Worm (Caenorhabditis elegans) whole organism, L1 larva: ENCODE results near the gene T15B7.14.
A peak's percentile ranks its signal among the peaks of the same experiment; 100 is the strongest.

Experiments
- C16A3.4 ChIP-seq: fragments of 150-350 bp; optimal IDR thresholded peaks from 2 replicates; lab custom pipeline; 2014; ENCODE audit warnings: missing biosample characterization, missing genetic modification characterization
- C34B4.2 ChIP-seq: sonication (generic microtip); optimal IDR thresholded peaks from 2 replicates; lab custom pipeline; 2017; ENCODE audit warnings: mild to moderate bottlenecking, missing genetic modification characterization, missing compliant biosample characterization
- F16B12.6 ChIP-seq: fragments of 150-350 bp; optimal IDR thresholded peaks from 2 replicates; lab custom pipeline; 2014; ENCODE audit warnings: missing biosample characterization, missing genetic modification characterization
- alr-1 ChIP-seq: fragments of 200-800 bp; sonication (Bioruptor generic); optimal IDR thresholded peaks from 2 replicates; lab custom pipeline; 2018; ENCODE audit warnings: borderline replicate concordance, mild to moderate bottlenecking, missing genetic modification characterization, missing compliant biosample characterization
- ama-1 ChIP-seq: fragments of 150-350 bp; optimal IDR thresholded peaks from 2 replicates; lab custom pipeline; 2014
- blmp-1 ChIP-seq: fragments of 150-350 bp; optimal IDR thresholded peaks from 2 replicates; lab custom pipeline; 2014; ENCODE audit warnings: missing biosample characterization, missing genetic modification characterization
- ceh-63 ChIP-seq: fragments of 200-800 bp; sonication (Bioruptor generic); optimal IDR thresholded peaks from 2 replicates; lab custom pipeline; 2018; ENCODE audit warnings: mild to moderate bottlenecking, missing genetic modification characterization, missing compliant biosample characterization
- ceh-8 ChIP-seq: fragments of 200-800 bp; sonication (Bioruptor generic); optimal IDR thresholded peaks from 2 replicates; lab custom pipeline; 2018; ENCODE audit warnings: mild to moderate bottlenecking, missing genetic modification characterization, moderate library complexity, missing compliant biosample characterization
- ceh-82 ChIP-seq, 3 experiments: fragments of 150-350 bp in 1 of 3; sonication (generic microtip) in 2 of 3; optimal IDR thresholded peaks; 2 replicates each; lab custom pipeline; 2014 to 2017; ENCODE audit warnings: missing biosample characterization in 3 of 3, missing genetic modification characterization in 3 of 3
- dsc-1 ChIP-seq: sonication (generic microtip); optimal IDR thresholded peaks from 2 replicates; lab custom pipeline; 2016; ENCODE audit warnings: mild to moderate bottlenecking, missing genetic modification characterization, missing compliant biosample characterization
- efl-1 ChIP-seq, 4 experiments: fragments of 150-350 bp; optimal IDR thresholded peaks in 3 of 4; peaks in 1 of 4; 1 replicate in 1 of 4; 2 replicates in 3 of 4; lab custom pipeline; 2014; ENCODE audit warnings: missing biosample characterization in 2 of 4, missing genetic modification characterization in 2 of 4, missing genetic modification reagents in 2 of 4
- efl-3 ChIP-seq: fragments of 200-800 bp; sonication (Bioruptor generic); optimal IDR thresholded peaks from 2 replicates; lab custom pipeline; 2018; ENCODE audit warnings: mild to moderate bottlenecking, missing genetic modification characterization, missing compliant biosample characterization
- egl-27 ChIP-seq, 2 experiments: fragments of 150-350 bp in 1 of 2; sonication (generic microtip); optimal IDR thresholded peaks; 3 replicates each; lab custom pipeline; 2017 to 2018; ENCODE audit warnings: missing biosample characterization in 2 of 2, missing genetic modification characterization in 2 of 2, missing genetic modification reagents in 2 of 2
- ets-5 ChIP-seq: fragments of 200-800 bp; sonication (Bioruptor generic); IDR thresholded peaks from 2 replicates; pipeline ENCODE4 v1.3.6; 2022; ENCODE audit warnings: missing genetic modification characterization, missing compliant biosample characterization
- fkh-10 ChIP-seq: sonication (generic microtip); optimal IDR thresholded peaks from 2 replicates; lab custom pipeline; 2017; ENCODE audit warnings: missing biosample characterization, missing genetic modification reagents, missing genetic modification characterization
- fkh-4 ChIP-seq: sonication (generic microtip); optimal IDR thresholded peaks from 2 replicates; lab custom pipeline; 2016; ENCODE audit warnings: missing compliant biosample characterization, missing genetic modification characterization, borderline replicate concordance
- fkh-8 ChIP-seq: sonication (generic microtip); optimal IDR thresholded peaks from 2 replicates; lab custom pipeline; 2016; ENCODE audit warnings: mild to moderate bottlenecking, missing genetic modification characterization, missing compliant biosample characterization
- grh-1 ChIP-seq: fragments of 200-800 bp; sonication (Bioruptor generic); IDR thresholded peaks from 2 replicates; pipeline ENCODE4 v1.3.6; 2022; ENCODE audit warnings: missing genetic modification reagents, missing genetic modification characterization, missing compliant biosample characterization
- hlh-4 ChIP-seq: sonication (generic microtip); optimal IDR thresholded peaks from 2 replicates; lab custom pipeline; 2016; ENCODE audit warnings: mild to moderate bottlenecking, missing genetic modification characterization, missing compliant biosample characterization
- hpl-2 ChIP-seq: fragments of 150-350 bp; optimal IDR thresholded peaks from 2 replicates; lab custom pipeline; 2014; ENCODE audit warnings: missing biosample characterization, missing genetic modification reagents, missing genetic modification characterization
- irx-1 ChIP-seq: sonication (generic microtip); optimal IDR thresholded peaks from 2 replicates; lab custom pipeline; 2016; ENCODE audit warnings: missing genetic modification characterization, missing compliant biosample characterization
- isw-1 ChIP-seq: fragments of 200-800 bp; sonication (Bioruptor generic); IDR thresholded peaks from 2 replicates; pipeline ENCODE4 v1.3.6; 2022; ENCODE audit warnings: missing genetic modification characterization, missing compliant biosample characterization
- lin-13 ChIP-seq: fragments of 150-350 bp; optimal IDR thresholded peaks from 2 replicates; lab custom pipeline; 2014; ENCODE audit warnings: missing biosample characterization, missing genetic modification reagents, missing genetic modification characterization
- lin-35 ChIP-seq, 2 experiments: fragments of 150-350 bp; optimal IDR thresholded peaks; 2 replicates each; lab custom pipeline; 2014; ENCODE audit warnings: missing biosample characterization in 2 of 2, missing genetic modification characterization in 2 of 2, missing genetic modification reagents in 2 of 2
- lsy-2 ChIP-seq, 2 experiments: fragments of 150-350 bp; optimal IDR thresholded peaks; 2 replicates each; lab custom pipeline; 2014; ENCODE audit warnings: missing biosample characterization in 2 of 2, missing genetic modification characterization in 2 of 2
- mdl-1 ChIP-seq, 2 experiments: fragments of 150-350 bp; optimal IDR thresholded peaks; 2 replicates each; lab custom pipeline; 2014 to 2017; ENCODE audit warnings: missing biosample characterization in 2 of 2, missing genetic modification characterization in 2 of 2, inconsistent platforms in 1 of 2
- mep-1 ChIP-seq: fragments of 150-350 bp; optimal IDR thresholded peaks from 2 replicates; lab custom pipeline; 2014; ENCODE audit warnings: missing biosample characterization, missing genetic modification characterization
- nhr-11 ChIP-seq: fragments of 150-350 bp; optimal IDR thresholded peaks from 2 replicates; lab custom pipeline; 2014; ENCODE audit warnings: missing biosample characterization, missing genetic modification characterization
- nhr-12 ChIP-seq: sonication (generic microtip); optimal IDR thresholded peaks from 2 replicates; lab custom pipeline; 2017; ENCODE audit warnings: missing biosample characterization, missing genetic modification characterization
- nhr-19 ChIP-seq: fragments of 200-800 bp; sonication (Bioruptor generic); conservative IDR thresholded peaks from 2 replicates; pipeline ENCODE4 v1.3.6; 2022; ENCODE audit warnings: missing genetic modification characterization, missing compliant biosample characterization
- nhr-237 ChIP-seq: fragments of 150-350 bp; optimal IDR thresholded peaks from 2 replicates; lab custom pipeline; 2014; ENCODE audit warnings: missing biosample characterization, missing genetic modification characterization
- nhr-28 ChIP-seq: fragments of 150-350 bp; optimal IDR thresholded peaks from 2 replicates; lab custom pipeline; 2014; ENCODE audit warnings: missing biosample characterization, missing genetic modification characterization
- nhr-47 ChIP-seq: sonication (generic microtip); optimal IDR thresholded peaks from 2 replicates; lab custom pipeline; 2016; ENCODE audit warnings: mild to moderate bottlenecking, missing genetic modification characterization, moderate library complexity, missing compliant biosample characterization
- nhr-71 ChIP-seq: sonication (generic microtip); optimal IDR thresholded peaks from 2 replicates; lab custom pipeline; 2016; ENCODE audit warnings: mild to moderate bottlenecking, missing genetic modification characterization, moderate library complexity, missing compliant biosample characterization
- nhr-76 ChIP-seq: sonication (generic microtip); optimal IDR thresholded peaks from 2 replicates; lab custom pipeline; 2017; ENCODE audit warnings: missing biosample characterization, missing genetic modification characterization
- nhr-84 ChIP-seq: sonication (generic microtip); optimal IDR thresholded peaks from 2 replicates; lab custom pipeline; 2017; ENCODE audit warnings: missing biosample characterization, missing genetic modification characterization
- nhr-85 ChIP-seq: sonication (generic microtip); peaks from one replicate; lab custom pipeline; 2016; ENCODE audit warnings: missing genetic modification characterization, inconsistent platforms, missing compliant biosample characterization
- pag-3 ChIP-seq: sonication (generic microtip); optimal IDR thresholded peaks from 2 replicates; lab custom pipeline; 2017; ENCODE audit warnings: missing genetic modification characterization, mild to moderate bottlenecking, missing compliant biosample characterization, antibody characterized with exemption, borderline replicate concordance; ENCODE audit not compliant: insufficient read depth
- pax-3 ChIP-seq: fragments of 200-800 bp; sonication (Bioruptor generic); optimal IDR thresholded peaks from 2 replicates; lab custom pipeline; 2018; ENCODE audit warnings: mild to moderate bottlenecking, missing genetic modification characterization, moderate library complexity, missing compliant biosample characterization
- pqm-1 ChIP-seq: sonication (generic microtip); optimal IDR thresholded peaks from 3 replicates; lab custom pipeline; 2017; ENCODE audit warnings: missing biosample characterization, missing genetic modification characterization
- snpc-4 ChIP-seq: fragments of 150-350 bp; optimal IDR thresholded peaks from 2 replicates; lab custom pipeline; 2014; ENCODE audit warnings: missing biosample characterization, missing genetic modification characterization
- sox-4 ChIP-seq: sonication (generic microtip); optimal IDR thresholded peaks from 2 replicates; lab custom pipeline; 2016; ENCODE audit warnings: missing genetic modification characterization, missing compliant biosample characterization
- sptf-1 ChIP-seq: fragments of 150-350 bp; optimal IDR thresholded peaks from 2 replicates; lab custom pipeline; 2014; ENCODE audit warnings: missing biosample characterization, missing genetic modification characterization
- swsn-7 ChIP-seq: sonication (generic microtip); optimal IDR thresholded peaks from 2 replicates; lab custom pipeline; 2016; ENCODE audit warnings: missing genetic modification characterization, missing compliant biosample characterization
- tbx-2 ChIP-seq: sonication (generic microtip); optimal IDR thresholded peaks from 2 replicates; lab custom pipeline; 2016; ENCODE audit warnings: missing genetic modification characterization, missing compliant biosample characterization
- tlp-1 ChIP-seq: fragments of 150-350 bp; optimal IDR thresholded peaks from 2 replicates; lab custom pipeline; 2014; ENCODE audit warnings: missing biosample characterization, missing genetic modification characterization
- unc-130 ChIP-seq: fragments of 150-350 bp; optimal IDR thresholded peaks from 2 replicates; lab custom pipeline; 2017; ENCODE audit warnings: missing biosample characterization, missing genetic modification characterization, inconsistent platforms
- unc-62 ChIP-seq: fragments of 150-350 bp; optimal IDR thresholded peaks from 2 replicates; lab custom pipeline; 2014; ENCODE audit warnings: missing biosample characterization, missing genetic modification reagents, missing genetic modification characterization
- unc-86 ChIP-seq: sonication (generic microtip); optimal IDR thresholded peaks from 2 replicates; lab custom pipeline; 2016; ENCODE audit warnings: missing genetic modification characterization, missing compliant biosample characterization
- unc-98 ChIP-seq: fragments of 200-800 bp; sonication (Bioruptor generic); IDR thresholded peaks from 2 replicates; pipeline ENCODE4 v1.3.6; 2022; ENCODE audit warnings: missing genetic modification characterization, missing compliant biosample characterization
- zip-4 ChIP-seq: fragments of 200-800 bp; sonication (Bioruptor generic); optimal IDR thresholded peaks from 2 replicates; lab custom pipeline; 2018; ENCODE audit warnings: mild to moderate bottlenecking, missing genetic modification characterization, moderate library complexity, missing compliant biosample characterization
- ztf-11 ChIP-seq, 2 experiments: sonication (generic microtip); optimal IDR thresholded peaks; 2 replicates each; lab custom pipeline; 2016 to 2017; ENCODE audit warnings: missing genetic modification characterization in 2 of 2, missing biosample characterization in 1 of 2, missing compliant biosample characterization in 1 of 2
- ztf-4 ChIP-seq: fragments of 150-350 bp; optimal IDR thresholded peaks from 2 replicates; lab custom pipeline; 2014; ENCODE audit warnings: missing biosample characterization, missing genetic modification characterization

The T15B7.14 gene

ce11 chrV:6793744-6794239 is 41.4 kb downstream of the T15B7.14 start, which contains the start of gene ZC404.1 (continued):
- no peak for TF ChIP-seq pag-3
- no peak for TF ChIP-seq nhr-85 (tag; lab: Kevin White, UChicago)
- no peak for TF ChIP-seq C16A3.4 (tag; lab: Kevin White, UChicago)
- no peak for TF ChIP-seq nhr-19
- TF ChIP-seq pqm-1 (tag; lab: Kevin White, UChicago), result no peak
- no peak for TF ChIP-seq C34B4.2 (tag; lab: Kevin White, UChicago)
- TF ChIP-seq unc-98 (GFP tag; lab: Robert Waterston, UW), result no peak
- no peak for TF ChIP-seq mdl-1 (tag; optimal IDR thresholded peaks at IDR 0.05; lab: Kevin White, UChicago)
- TF ChIP-seq ceh-82 (tag; optimal IDR thresholded peaks at IDR 0.05; lab: Kevin White, UChicago), result peak in 1 of 3 experiments; percentile 23
- TF ChIP-seq nhr-11 (tag; lab: Kevin White, UChicago), result no peak
- TF ChIP-seq F16B12.6 (tag; lab: Kevin White, UChicago), result no peak
- TF ChIP-seq egl-27 (tag; optimal IDR thresholded peaks at IDR 0.05; lab: Kevin White, UChicago), result no peak
- no peak for TF ChIP-seq tlp-1 (tag; lab: Kevin White, UChicago)
- no peak for TF ChIP-seq fkh-10
- peak; percentile 24 for TF ChIP-seq snpc-4 (tag; lab: Kevin White, UChicago)
- no peak for TF ChIP-seq nhr-76
- no peak for TF ChIP-seq unc-130 (tag; lab: Kevin White, UChicago)
- TF ChIP-seq alr-1 (tag; lab: Kevin White, UChicago), result no peak
- TF ChIP-seq nhr-28 (tag; lab: Kevin White, UChicago), result no peak
- TF ChIP-seq blmp-1 (tag; lab: Kevin White, UChicago), result no peak
- TF ChIP-seq nhr-47 (tag; lab: Kevin White, UChicago), result peak; percentile 12
- no peak; the same call in 1 of the 2 replicates for TF ChIP-seq isw-1
- no peak for TF ChIP-seq tbx-2 (tag; lab: Kevin White, UChicago)
- TF ChIP-seq sox-4, result no peak
- no peak for TF ChIP-seq ceh-63 (GFP tag; lab: Kevin White, UChicago)
- TF ChIP-seq fkh-4 (tag; lab: Kevin White, UChicago), result no peak
- no peak for TF ChIP-seq pax-3 (tag; lab: Kevin White, UChicago)
- no peak for TF ChIP-seq zip-4 (GFP tag; lab: Kevin White, UChicago)
- no peak for TF ChIP-seq irx-1
- peak in 1 of 2 experiments; percentile 3 for TF ChIP-seq lin-35 (GFP tag; optimal IDR thresholded peaks at IDR 0.05; lab: Kevin White, UChicago)
- peak in 1 of 2 experiments; percentile 22 for TF ChIP-seq lsy-2 (tag; optimal IDR thresholded peaks at IDR 0.05; lab: Kevin White, UChicago)
- no peak for TF ChIP-seq dsc-1
- peak; percentile 64 for TF ChIP-seq fkh-8 (tag; lab: Kevin White, UChicago)
- no peak for TF ChIP-seq ztf-11 (tag; optimal IDR thresholded peaks at IDR 0.05; lab: Kevin White, UChicago)
- no peak for TF ChIP-seq nhr-237
- no peak for TF ChIP-seq sptf-1
- no peak for TF ChIP-seq ama-1
- TF ChIP-seq hpl-2 (GFP tag; lab: Kevin White, UChicago), result no peak
- peak; percentile 3 to 8 for TF ChIP-seq efl-1 (optimal IDR thresholded peaks at IDR 0.05; lab: Kevin White, UChicago)
- TF ChIP-seq efl-1 (GFP tag; optimal IDR thresholded peaks at IDR 0.05 in 1 of 2; lab: Kevin White, UChicago), result peak in 1 of 2 experiments; percentile 49
- TF ChIP-seq ztf-4, result no peak
- TF ChIP-seq ceh-8, result no peak
- TF ChIP-seq mep-1, result no peak
- no peak for TF ChIP-seq efl-3 (GFP tag; lab: Kevin White, UChicago)
- no peak for TF ChIP-seq hlh-4
- no peak for TF ChIP-seq grh-1 (GFP tag; lab: Robert Waterston, UW)
- TF ChIP-seq swsn-7 (tag; lab: Kevin White, UChicago), result peak; percentile 21
- TF ChIP-seq nhr-71 (tag; lab: Kevin White, UChicago), result peak; percentile 36
- no peak for TF ChIP-seq unc-62 (GFP tag; lab: Kevin White, UChicago)
- TF ChIP-seq ets-5, result no peak
- TF ChIP-seq unc-86 (tag; lab: Kevin White, UChicago), result peak; percentile 1
- no peak for TF ChIP-seq lin-13 (GFP tag; lab: Kevin White, UChicago)
- no peak for TF ChIP-seq nhr-12 (tag; lab: Kevin White, UChicago)
- no peak for TF ChIP-seq nhr-84
